Worm (Caenorhabditis elegans) whole organism, L1 larva: ENCODE measurements around the gene lap-1.
A peak's percentile ranks its signal among the peaks of the same experiment; 100 is the strongest.

Source experiments
- C04F5.9 ChIP-seq: sonication (generic microtip); optimal IDR thresholded peaks from 2 replicates; lab custom pipeline; 2016; ENCODE audit warnings: missing genetic modification characterization, missing compliant biosample characterization
- C16A3.4 ChIP-seq: fragments of 150-350 bp; optimal IDR thresholded peaks from 2 replicates; lab custom pipeline; 2014; ENCODE audit warnings: missing biosample characterization, missing genetic modification characterization
- F16B12.6 ChIP-seq: fragments of 150-350 bp; optimal IDR thresholded peaks from 2 replicates; lab custom pipeline; 2014; ENCODE audit warnings: missing biosample characterization, missing genetic modification characterization
- aha-1 ChIP-seq: fragments of 150-350 bp; optimal IDR thresholded peaks from 2 replicates; lab custom pipeline; 2014; ENCODE audit warnings: missing biosample characterization, missing genetic modification characterization
- alr-1 ChIP-seq: fragments of 200-800 bp; sonication (Bioruptor generic); optimal IDR thresholded peaks from 2 replicates; lab custom pipeline; 2018; ENCODE audit warnings: borderline replicate concordance, mild to moderate bottlenecking, missing genetic modification characterization, missing compliant biosample characterization
- aly-2 ChIP-seq: fragments of 150-350 bp; optimal IDR thresholded peaks from 2 replicates; lab custom pipeline; 2014; ENCODE audit warnings: missing biosample characterization, missing genetic modification characterization
- ceh-63 ChIP-seq: fragments of 200-800 bp; sonication (Bioruptor generic); optimal IDR thresholded peaks from 2 replicates; lab custom pipeline; 2018; ENCODE audit warnings: mild to moderate bottlenecking, missing genetic modification characterization, missing compliant biosample characterization
- ceh-8 ChIP-seq: fragments of 200-800 bp; sonication (Bioruptor generic); optimal IDR thresholded peaks from 2 replicates; lab custom pipeline; 2018; ENCODE audit warnings: mild to moderate bottlenecking, missing genetic modification characterization, moderate library complexity, missing compliant biosample characterization
- ces-1 ChIP-seq: fragments of 150-350 bp; optimal IDR thresholded peaks from 2 replicates; lab custom pipeline; 2014; ENCODE audit warnings: missing biosample characterization, missing genetic modification reagents, missing genetic modification characterization
- efl-1 ChIP-seq, 4 experiments: fragments of 150-350 bp; optimal IDR thresholded peaks in 3 of 4; peaks in 1 of 4; 1 replicate in 1 of 4; 2 replicates in 3 of 4; lab custom pipeline; 2014; ENCODE audit warnings: missing biosample characterization in 2 of 4, missing genetic modification characterization in 2 of 4, missing genetic modification reagents in 2 of 4
- egl-13 ChIP-seq: sonication (generic microtip); optimal IDR thresholded peaks from 2 replicates; lab custom pipeline; 2016; ENCODE audit warnings: missing genotype, missing genetic modification reagents, missing genetic modification characterization, missing compliant biosample characterization
- elt-3 ChIP-seq, 6 experiments: fragments of 150-350 bp in 1 of 6; sonication (generic microtip); optimal IDR thresholded peaks; 2 replicates each; lab custom pipeline; 2017 to 2018; ENCODE audit warnings: missing biosample characterization in 6 of 6, missing genetic modification characterization in 6 of 6, inconsistent platforms in 1 of 6
- fkh-10 ChIP-seq: sonication (generic microtip); optimal IDR thresholded peaks from 2 replicates; lab custom pipeline; 2017; ENCODE audit warnings: missing biosample characterization, missing genetic modification reagents, missing genetic modification characterization
- fkh-4 ChIP-seq: sonication (generic microtip); optimal IDR thresholded peaks from 2 replicates; lab custom pipeline; 2016; ENCODE audit warnings: missing compliant biosample characterization, missing genetic modification characterization, borderline replicate concordance
- fkh-8 ChIP-seq: sonication (generic microtip); optimal IDR thresholded peaks from 2 replicates; lab custom pipeline; 2016; ENCODE audit warnings: mild to moderate bottlenecking, missing genetic modification characterization, missing compliant biosample characterization
- hlh-17 ChIP-seq: fragments of 200-800 bp; sonication (Bioruptor generic); optimal IDR thresholded peaks from 2 replicates; lab custom pipeline; 2018; ENCODE audit warnings: missing genetic modification characterization, mild to moderate bottlenecking, missing compliant biosample characterization, moderate library complexity, borderline replicate concordance
- jun-1 ChIP-seq: fragments of 150-350 bp; optimal IDR thresholded peaks from 2 replicates; lab custom pipeline; 2014; ENCODE audit warnings: missing biosample characterization, missing genetic modification reagents, missing genetic modification characterization
- lin-14 ChIP-seq: fragments of 200-800 bp; sonication (Bioruptor generic); optimal IDR thresholded peaks from 2 replicates; lab custom pipeline; 2018; ENCODE audit warnings: mild to moderate bottlenecking, missing genetic modification characterization, moderate library complexity, missing compliant biosample characterization
- lin-15B ChIP-seq: fragments of 150-350 bp; sonication (generic microtip); optimal IDR thresholded peaks from 3 replicates; lab custom pipeline; 2014; ENCODE audit warnings: missing biosample characterization, missing genetic modification characterization
- lir-3 ChIP-seq: sonication (generic microtip); optimal IDR thresholded peaks from 2 replicates; lab custom pipeline; 2016; ENCODE audit warnings: mild to moderate bottlenecking, missing genetic modification characterization, moderate library complexity, missing compliant biosample characterization; ENCODE audit not compliant: poor library complexity
- lsy-2 ChIP-seq, 2 experiments: fragments of 150-350 bp; optimal IDR thresholded peaks; 2 replicates each; lab custom pipeline; 2014; ENCODE audit warnings: missing biosample characterization in 2 of 2, missing genetic modification characterization in 2 of 2
- mep-1 ChIP-seq: fragments of 150-350 bp; optimal IDR thresholded peaks from 2 replicates; lab custom pipeline; 2014; ENCODE audit warnings: missing biosample characterization, missing genetic modification characterization
- nhr-12 ChIP-seq: sonication (generic microtip); optimal IDR thresholded peaks from 2 replicates; lab custom pipeline; 2017; ENCODE audit warnings: missing biosample characterization, missing genetic modification characterization
- nhr-19 ChIP-seq: fragments of 200-800 bp; sonication (Bioruptor generic); conservative IDR thresholded peaks from 2 replicates; pipeline ENCODE4 v1.3.6; 2022; ENCODE audit warnings: missing genetic modification characterization, missing compliant biosample characterization
- nhr-71 ChIP-seq: sonication (generic microtip); optimal IDR thresholded peaks from 2 replicates; lab custom pipeline; 2016; ENCODE audit warnings: mild to moderate bottlenecking, missing genetic modification characterization, moderate library complexity, missing compliant biosample characterization
- nhr-76 ChIP-seq: sonication (generic microtip); optimal IDR thresholded peaks from 2 replicates; lab custom pipeline; 2017; ENCODE audit warnings: missing biosample characterization, missing genetic modification characterization
- nhr-84 ChIP-seq: sonication (generic microtip); optimal IDR thresholded peaks from 2 replicates; lab custom pipeline; 2017; ENCODE audit warnings: missing biosample characterization, missing genetic modification characterization
- nhr-85 ChIP-seq: sonication (generic microtip); peaks from one replicate; lab custom pipeline; 2016; ENCODE audit warnings: missing genetic modification characterization, inconsistent platforms, missing compliant biosample characterization
- pax-3 ChIP-seq: fragments of 200-800 bp; sonication (Bioruptor generic); optimal IDR thresholded peaks from 2 replicates; lab custom pipeline; 2018; ENCODE audit warnings: mild to moderate bottlenecking, missing genetic modification characterization, moderate library complexity, missing compliant biosample characterization
- rnt-1 ChIP-seq: sonication (generic microtip); optimal IDR thresholded peaks from 2 replicates; lab custom pipeline; 2016; ENCODE audit warnings: mild to moderate bottlenecking, missing genetic modification characterization, moderate library complexity, missing compliant biosample characterization
- snu-23 ChIP-seq: sonication (generic microtip); optimal IDR thresholded peaks from 2 replicates; lab custom pipeline; 2016; ENCODE audit warnings: missing genetic modification characterization, missing compliant biosample characterization
- sox-4 ChIP-seq: sonication (generic microtip); optimal IDR thresholded peaks from 2 replicates; lab custom pipeline; 2016; ENCODE audit warnings: missing genetic modification characterization, missing compliant biosample characterization
- sup-37 ChIP-seq: fragments of 200-800 bp; sonication (Bioruptor generic); optimal IDR thresholded peaks from 2 replicates; lab custom pipeline; 2018; ENCODE audit warnings: mild to moderate bottlenecking, missing genetic modification characterization, missing compliant biosample characterization
- swsn-7 ChIP-seq: sonication (generic microtip); optimal IDR thresholded peaks from 2 replicates; lab custom pipeline; 2016; ENCODE audit warnings: missing genetic modification characterization, missing compliant biosample characterization
- tbx-2 ChIP-seq: sonication (generic microtip); optimal IDR thresholded peaks from 2 replicates; lab custom pipeline; 2016; ENCODE audit warnings: missing genetic modification characterization, missing compliant biosample characterization
- tlp-1 ChIP-seq: fragments of 150-350 bp; optimal IDR thresholded peaks from 2 replicates; lab custom pipeline; 2014; ENCODE audit warnings: missing biosample characterization, missing genetic modification characterization
- unc-130 ChIP-seq: fragments of 150-350 bp; optimal IDR thresholded peaks from 2 replicates; lab custom pipeline; 2017; ENCODE audit warnings: missing biosample characterization, missing genetic modification characterization, inconsistent platforms
- unc-62 ChIP-seq: fragments of 150-350 bp; optimal IDR thresholded peaks from 2 replicates; lab custom pipeline; 2014; ENCODE audit warnings: missing biosample characterization, missing genetic modification reagents, missing genetic modification characterization
- unc-98 ChIP-seq: fragments of 200-800 bp; sonication (Bioruptor generic); IDR thresholded peaks from 2 replicates; pipeline ENCODE4 v1.3.6; 2022; ENCODE audit warnings: missing genetic modification characterization, missing compliant biosample characterization
- vab-15 ChIP-seq: sonication (generic microtip); optimal IDR thresholded peaks from 2 replicates; lab custom pipeline; 2017; ENCODE audit warnings: missing genotype, mild to moderate bottlenecking, missing genetic modification characterization, missing compliant biosample characterization
- xbp-1 ChIP-seq: sonication (generic microtip); optimal IDR thresholded peaks from 2 replicates; lab custom pipeline; 2016; ENCODE audit warnings: missing genetic modification characterization, missing compliant biosample characterization
- zip-4 ChIP-seq: fragments of 200-800 bp; sonication (Bioruptor generic); optimal IDR thresholded peaks from 2 replicates; lab custom pipeline; 2018; ENCODE audit warnings: mild to moderate bottlenecking, missing genetic modification characterization, moderate library complexity, missing compliant biosample characterization
- ztf-11 ChIP-seq, 2 experiments: sonication (generic microtip); optimal IDR thresholded peaks; 2 replicates each; lab custom pipeline; 2016 to 2017; ENCODE audit warnings: missing genetic modification characterization in 2 of 2, missing biosample characterization in 1 of 2, missing compliant biosample characterization in 1 of 2
- ztf-4 ChIP-seq: fragments of 150-350 bp; optimal IDR thresholded peaks from 2 replicates; lab custom pipeline; 2014; ENCODE audit warnings: missing biosample characterization, missing genetic modification characterization

The lap-1 gene

ce11 chrIII:8425076-8425475, 23.3 kb upstream of the lap-1 start (continued):
- no peak for TF ChIP-seq zip-4 (GFP tag; lab: Kevin White, UChicago)
- TF ChIP-seq nhr-76 (tag; lab: Kevin White, UChicago) = no peak
- peak; percentile 56 for TF ChIP-seq C16A3.4 (tag; lab: Kevin White, UChicago)
- no peak for TF ChIP-seq ces-1 (GFP tag; lab: Kevin White, UChicago)
- TF ChIP-seq lsy-2 (tag; optimal IDR thresholded peaks at IDR 0.05; lab: Kevin White, UChicago) = peak; percentile 49 to 86
- peak; percentile 57 to 79 for TF ChIP-seq efl-1 (optimal IDR thresholded peaks at IDR 0.05; lab: Kevin White, UChicago)
- peak; percentile 37 to 94 for TF ChIP-seq efl-1 (GFP tag; optimal IDR thresholded peaks at IDR 0.05 in 1 of 2; lab: Kevin White, UChicago)

ce11 chrIII:8417968-8418267, 16.2 kb upstream of the lap-1 start, which contains the start of gene sor-1:
Gene sor-1 (plus strand): TSS chrIII:8418168.
- TF ChIP-seq zip-4 (GFP tag; lab: Kevin White, UChicago) (no peak), rnt-1 (tag; lab: Kevin White, UChicago) (no peak), sup-37 (GFP tag; lab: Kevin White, UChicago) (no peak), nhr-19 (GFP tag; lab: Robert Waterston, UW) (no peak)

- TF ChIP-seq nhr-12 (no peak), nhr-84 (no peak), aly-2 (tag; lab: Kevin White, UChicago) (no peak), tlp-1 (tag; lab: Kevin White, UChicago) (no peak), unc-130 (no peak), nhr-19 (GFP tag; lab: Robert Waterston, UW) (peak; percentile 91), elt-3 (tag; optimal IDR thresholded peaks at IDR 0.05; lab: Kevin White, UChicago) (peak in 3 of 6 experiments; percentile 54 to 75 (median 62)), unc-62 (no peak), C04F5.9 (tag; lab: Kevin White, UChicago) (peak; percentile 73), lir-3 (tag; lab: Kevin White, UChicago) (peak; percentile 75), nhr-71 (peak; percentile 98), fkh-10 (GFP tag; lab: Kevin White, UChicago) (peak; percentile 89), tbx-2 (peak; percentile 97), ceh-8 (GFP tag; lab: Kevin White, UChicago) (peak; percentile 90), ztf-4 (peak; percentile 97), egl-13 (tag; lab: Kevin White, UChicago) (peak; percentile 92), zip-4 (GFP tag; lab: Kevin White, UChicago) (peak; percentile 81), lin-14 (GFP tag; lab: Kevin White, UChicago) (peak; percentile 98), F16B12.6 (tag; lab: Kevin White, UChicago) (no peak), jun-1 (peak; percentile 87), xbp-1 (tag; lab: Kevin White, UChicago) (peak; percentile 99), pax-3 (tag; lab: Kevin White, UChicago) (peak; percentile 81), unc-98 (GFP tag; lab: Robert Waterston, UW) (0 out of 2 replicates have a peak, but pooled peaks have one; percentile 16), nhr-85 (tag; lab: Kevin White, UChicago) (peak; percentile 95), ztf-11 (tag; optimal IDR thresholded peaks at IDR 0.05; lab: Kevin White, UChicago) (peak in 1 of 2 experiments; percentile 84), ceh-63 (GFP tag; lab: Kevin White, UChicago) (peak; percentile 49), hlh-17 (no peak), nhr-76 (tag; lab: Kevin White, UChicago) (peak; percentile 28), efl-1 (optimal IDR thresholded peaks at IDR 0.05; lab: Kevin White, UChicago) (peak; percentile 85 to 87), efl-1 (GFP tag; optimal IDR thresholded peaks at IDR 0.05 in 1 of 2; lab: Kevin White, UChicago) (peak; percentile 53 to 95), alr-1 (tag; lab: Kevin White, UChicago) (no peak), sox-4 (peak; percentile 37), swsn-7 (tag; lab: Kevin White, UChicago) (peak; percentile 96), lin-15B (tag; lab: Kevin White, UChicago) (peak; percentile 65), snu-23 (GFP tag; lab: Kevin White, UChicago) (peak; percentile 97), aha-1 (tag; lab: Kevin White, UChicago) (peak; percentile 75), fkh-8 (tag; lab: Kevin White, UChicago) (peak; percentile 92), mep-1 (tag; lab: Kevin White, UChicago) (peak; percentile 93), ces-1 (GFP tag; lab: Kevin White, UChicago) (no peak), fkh-4 (tag; lab: Kevin White, UChicago) (peak; percentile 79), lsy-2 (tag; optimal IDR thresholded peaks at IDR 0.05; lab: Kevin White, UChicago) (peak; percentile 98 to 99), C16A3.4 (tag; lab: Kevin White, UChicago) (peak; percentile 84), vab-15 (tag; lab: Kevin White, UChicago) (peak; percentile 51)
Observed at ce11 chrIII:8417192-8417967, 15.7 kb upstream of the lap-1 start.
